Fruit fly (Drosophila melanogaster) whole organism, embryonic: Measurements from ENCODE around the gene Gr61a.

Source experiments
- Antp ChIP-seq: fragments of 200-800 bp; sonication (Bioruptor generic); optimal IDR thresholded peaks from 3 replicates; lab custom pipeline; 2016; ENCODE audit warnings: missing biosample characterization, missing genetic modification characterization
- Atf6 ChIP-seq: fragments of 200-800 bp; sonication (Bioruptor generic); IDR thresholded peaks from 2 replicates; pipeline ENCODE4 v1.3.6; 2022; ENCODE audit warnings: missing biosample characterization, missing genetic modification characterization
- CG14860 ChIP-seq: fragments of 200-800 bp; sonication (Bioruptor generic); IDR thresholded peaks from 3 replicates; pipeline ENCODE4 v1.3.6; 2022; ENCODE audit warnings: missing biosample characterization, missing genetic modification characterization; ENCODE audit not compliant: partially characterized antibody
- CG14965 ChIP-seq: fragments of 200-800 bp; sonication (Bioruptor generic); optimal IDR thresholded peaks from 2 replicates; lab custom pipeline; 2016; ENCODE audit warnings: missing biosample characterization, missing genetic modification characterization, borderline replicate concordance
- CG16779 ChIP-seq: fragments of 200-800 bp; sonication (Bioruptor generic); IDR thresholded peaks from 2 replicates; pipeline ENCODE4 v1.3.6; 2022; ENCODE audit warnings: missing biosample characterization, missing genetic modification characterization
- CG2202 ChIP-seq: fragments of 200-800 bp; sonication (Bioruptor generic); optimal IDR thresholded peaks from 2 replicates; lab custom pipeline; 2018; ENCODE audit warnings: missing biosample characterization, mild to moderate bottlenecking, missing genetic modification characterization
- CG2889 ChIP-seq: fragments of 200-800 bp; sonication (Bioruptor generic); IDR thresholded peaks from 3 replicates; pipeline ENCODE4 v1.3.6; 2022; ENCODE audit warnings: missing biosample characterization, missing genetic modification characterization
- CG34224 ChIP-seq: fragments of 200-800 bp; sonication (Bioruptor generic); IDR thresholded peaks from 3 replicates; pipeline ENCODE4 v1.3.6; 2022; ENCODE audit warnings: missing biosample characterization, missing genetic modification characterization; ENCODE audit not compliant: partially characterized antibody
- CG4404 ChIP-seq: fragments of 200-800 bp; sonication (Bioruptor generic); IDR thresholded peaks from 2 replicates; pipeline ENCODE4 v1.3.6; 2022; ENCODE audit warnings: missing biosample characterization, missing genetic modification characterization
- CG4424 ChIP-seq: fragments of 200-800 bp; sonication (Bioruptor generic); optimal IDR thresholded peaks from 3 replicates; lab custom pipeline; 2016; ENCODE audit warnings: missing biosample characterization, missing genetic modification characterization
- CG7271 ChIP-seq: fragments of 200-800 bp; sonication (Bioruptor generic); optimal IDR thresholded peaks from 2 replicates; lab custom pipeline; 2018; ENCODE audit warnings: missing biosample characterization, mild to moderate bottlenecking, missing genetic modification characterization, moderate library complexity
- CG7928 ChIP-seq: fragments of 200-800 bp; sonication (Bioruptor generic); optimal IDR thresholded peaks from 2 replicates; lab custom pipeline; 2017; ENCODE audit warnings: missing biosample characterization, mild to moderate bottlenecking, missing genetic modification characterization
- CoRest ChIP-seq: fragments of 200-800 bp; sonication (Bioruptor generic); optimal IDR thresholded peaks from 3 replicates; lab custom pipeline; 2018; ENCODE audit warnings: missing biosample characterization, mild to moderate bottlenecking, missing genetic modification characterization, moderate library complexity
- Drgx ChIP-seq: fragments of 200-800 bp; sonication (Bioruptor generic); IDR thresholded peaks from 2 replicates; pipeline ENCODE4 v1.3.6; 2022; ENCODE audit warnings: missing biosample characterization, missing genetic modification characterization
- Eip74EF ChIP-seq, 2 experiments: fragments of 200-800 bp in 1 of 2; fragments of >200 bp in 1 of 2; sonication (Bioruptor generic) in 1 of 2; optimal IDR thresholded peaks; 2 replicates each; lab custom pipeline; 2017 to 2019; ENCODE audit warnings: missing biosample characterization in 2 of 2, missing genetic modification characterization in 2 of 2, mild to moderate bottlenecking in 1 of 2, moderate library complexity in 1 of 2
- Ets65A ChIP-seq: fragments of 200-800 bp; sonication (Bioruptor generic); peaks from one replicate; lab custom pipeline; 2016; ENCODE audit warnings: missing biosample characterization, missing genetic modification characterization
- Gsc ChIP-seq: fragments of 200-800 bp; sonication (Bioruptor generic); IDR thresholded peaks from 2 replicates; pipeline ENCODE4 v1.3.6; 2022; ENCODE audit warnings: missing biosample characterization, missing genetic modification characterization
- HLHmδ ChIP-seq: fragments of 200-800 bp; sonication (Bioruptor generic); optimal IDR thresholded peaks from 2 replicates; lab custom pipeline; 2018; ENCODE audit warnings: missing biosample characterization, mild to moderate bottlenecking, missing genetic modification characterization, moderate library complexity
- Hand ChIP-seq: fragments of 200-800 bp; sonication (Bioruptor generic); optimal IDR thresholded peaks from 2 replicates; lab custom pipeline; 2017; ENCODE audit warnings: mild to moderate bottlenecking, missing biosample characterization, missing genetic modification reagents, missing genetic modification characterization
- Hsf ChIP-seq: fragments of 200-800 bp; sonication (Bioruptor generic); optimal IDR thresholded peaks from 3 replicates; lab custom pipeline; 2016; ENCODE audit warnings: missing biosample characterization, missing genetic modification characterization
- Lpt ChIP-seq: fragments of >200 bp; optimal IDR thresholded peaks from 2 replicates; lab custom pipeline; 2018; ENCODE audit warnings: missing biosample characterization, missing genetic modification characterization
- Neu2 ChIP-seq: fragments of 200-800 bp; sonication (Bioruptor generic); optimal IDR thresholded peaks from 3 replicates; lab custom pipeline; 2016; ENCODE audit warnings: missing biosample characterization, missing genetic modification characterization, borderline replicate concordance
- al ChIP-seq: fragments of 200-800 bp; sonication (Bioruptor generic); IDR thresholded peaks from 2 replicates; pipeline ENCODE4 v1.3.6; 2022; ENCODE audit warnings: missing biosample characterization, missing genetic modification characterization
- amos ChIP-seq: fragments of 200-800 bp; sonication (Bioruptor generic); IDR thresholded peaks from 2 replicates; pipeline ENCODE4 v1.3.6; 2022; ENCODE audit warnings: missing biosample characterization, missing genetic modification characterization; ENCODE audit not compliant: partially characterized antibody
- ato ChIP-seq: fragments of 200-800 bp; sonication (Bioruptor generic); IDR thresholded peaks from 2 replicates; pipeline ENCODE4 v1.3.6; 2022; ENCODE audit warnings: missing biosample characterization, missing genetic modification characterization; ENCODE audit not compliant: partially characterized antibody
- bab2 ChIP-seq: fragments of 200-800 bp; sonication (Bioruptor generic); optimal IDR thresholded peaks from 2 replicates; lab custom pipeline; 2016; ENCODE audit warnings: missing biosample characterization, missing genetic modification characterization
- cas ChIP-seq: fragments of 200-800 bp; sonication (Bioruptor generic); IDR thresholded peaks from 2 replicates; pipeline ENCODE4 v1.3.6; 2022; ENCODE audit warnings: missing biosample characterization, missing genetic modification characterization
- caup ChIP-seq: fragments of 200-800 bp; sonication (Bioruptor generic); optimal IDR thresholded peaks from 3 replicates; lab custom pipeline; 2017; ENCODE audit warnings: missing biosample characterization, mild to moderate bottlenecking, missing genetic modification characterization, moderate library complexity; ENCODE audit not compliant: severe bottlenecking
- chn ChIP-seq: fragments of 200-800 bp; sonication (Bioruptor generic); optimal IDR thresholded peaks from 2 replicates; lab custom pipeline; 2016; ENCODE audit warnings: missing biosample characterization, missing genetic modification characterization
- dmrt99B ChIP-seq: fragments of 200-800 bp; sonication (Bioruptor generic); optimal IDR thresholded peaks from 2 replicates; lab custom pipeline; 2018; ENCODE audit warnings: missing biosample characterization, mild to moderate bottlenecking, missing genetic modification characterization, moderate library complexity
- eve ChIP-seq, 2 experiments: fragments of >200 bp; optimal IDR thresholded peaks; 2 replicates each; lab custom pipeline; 2017; ENCODE audit warnings: missing biosample characterization in 2 of 2, missing genetic modification characterization in 2 of 2
- fd96Cb ChIP-seq: fragments of 200-800 bp; sonication (Bioruptor generic); optimal IDR thresholded peaks from 2 replicates; lab custom pipeline; 2018; ENCODE audit warnings: missing biosample characterization, mild to moderate bottlenecking, missing genetic modification characterization, moderate library complexity
- ftz-f1 ChIP-seq: fragments of 200-800 bp; sonication (Bioruptor generic); optimal IDR thresholded peaks from 2 replicates; lab custom pipeline; 2016; ENCODE audit warnings: missing biosample characterization, missing genetic modification characterization
- fu2 ChIP-seq: fragments of 200-800 bp; sonication (Bioruptor generic); optimal IDR thresholded peaks from 2 replicates; lab custom pipeline; 2016; ENCODE audit warnings: missing biosample characterization, missing genetic modification characterization
- gem ChIP-seq: fragments of 200-800 bp; sonication (Bioruptor generic); optimal IDR thresholded peaks from 2 replicates; lab custom pipeline; 2019; ENCODE audit warnings: missing biosample characterization, mild to moderate bottlenecking, missing genetic modification characterization, moderate library complexity
- hth ChIP-seq: fragments of >200 bp; optimal IDR thresholded peaks from 2 replicates; lab custom pipeline; 2017; ENCODE audit warnings: inconsistent platforms
- inv ChIP-seq: fragments of 200-800 bp; sonication (Bioruptor generic); IDR thresholded peaks from 2 replicates; pipeline ENCODE4 v1.3.6; 2022; ENCODE audit warnings: missing biosample characterization, missing genetic modification characterization; ENCODE audit not compliant: partially characterized antibody
- knrl ChIP-seq: fragments of 200-800 bp; sonication (Bioruptor generic); IDR thresholded peaks from 3 replicates; pipeline ENCODE4 v1.3.6; 2022; ENCODE audit warnings: missing biosample characterization, missing genetic modification characterization; ENCODE audit not compliant: partially characterized antibody
- org-1 ChIP-seq: fragments of 200-800 bp; sonication (Bioruptor generic); optimal IDR thresholded peaks from 2 replicates; lab custom pipeline; 2017; ENCODE audit warnings: missing biosample characterization, missing genetic modification characterization
- pan ChIP-seq, 4 experiments: fragments of >200 bp in 3 of 4; fragments of 200-800 bp in 1 of 4; sonication (Bioruptor generic) in 1 of 4; optimal IDR thresholded peaks in 3 of 4; IDR thresholded peaks in 1 of 4; 2 replicates each; pipeline versions ENCODE4 v1.3.6 to Lab custom; 2017 to 2022; ENCODE audit warnings: missing biosample characterization in 2 of 4, missing genetic modification characterization in 2 of 4, mixed read lengths in 1 of 4
- pho ChIP-seq: fragments of 200-800 bp; sonication (Bioruptor generic); optimal IDR thresholded peaks from 2 replicates; lab custom pipeline; 2016; ENCODE audit warnings: missing biosample characterization, missing genetic modification characterization
- sc ChIP-seq, 3 experiments: fragments of >200 bp in 2 of 3; fragments of 200-800 bp in 1 of 3; sonication (Bioruptor generic) in 1 of 3; optimal IDR thresholded peaks; 2 replicates in 2 of 3; 3 replicates in 1 of 3; lab custom pipeline; 2017; ENCODE audit warnings: mild to moderate bottlenecking in 1 of 3, missing biosample characterization in 1 of 3, missing genetic modification characterization in 1 of 3, missing genetic modification reagents in 1 of 3
- slp2 ChIP-seq: fragments of 200-800 bp; sonication (Bioruptor generic); optimal IDR thresholded peaks from 2 replicates; lab custom pipeline; 2016; ENCODE audit warnings: missing biosample characterization, missing genetic modification characterization
- sr ChIP-seq: fragments of 200-800 bp; sonication (Bioruptor generic); IDR thresholded peaks from 3 replicates; pipeline ENCODE4 v1.3.6; 2022; ENCODE audit warnings: missing biosample characterization, missing genetic modification characterization
- twi ChIP-seq: fragments of 200-800 bp; optimal IDR thresholded peaks from 2 replicates; lab custom pipeline; 2019; ENCODE audit warnings: missing biosample characterization, mild to moderate bottlenecking, missing genetic modification characterization, moderate library complexity
- wek ChIP-seq: fragments of 200-800 bp; sonication (Bioruptor generic); optimal IDR thresholded peaks from 3 replicates; lab custom pipeline; 2018; ENCODE audit warnings: missing biosample characterization, mild to moderate bottlenecking, missing genetic modification characterization, moderate library complexity

Gr61a gene

dm6 chr3L:832897-833857 is 8.1 kb upstream of the Gr61a start, which contains the start of gene Sf3b3 (continued):
- TF ChIP-seq CoRest (tag; lab: Kevin White, UChicago) (no peak), hth (no peak), Atf6 (GFP tag; lab: Robert Waterston, UW) (no peak; the same call in 1 of the 2 replicates), wek (GFP tag; lab: Kevin White, UChicago) (no peak), Lpt (GFP tag; lab: Kevin White, UChicago) (no peak), fd96Cb (tag; lab: Kevin White, UChicago) (no peak), CG16779 (no peak), fu2 (GFP tag; lab: Kevin White, UChicago) (no peak), Gsc (no peak), CG14965 (no peak), CG7928 (GFP tag; lab: Kevin White, UChicago) (no peak), knrl (GFP tag; lab: Robert Waterston, UW) (peak; percentile 55), twi (tag; lab: Kevin White, UChicago) (no peak), inv (GFP tag; lab: Robert Waterston, UW) (peak; percentile 60; the same call in 1 of the 2 replicates), CG14860 (GFP tag; lab: Robert Waterston, UW) (peak; percentile 40; the same call in 1 of the 3 replicates), bab2 (GFP tag; lab: Kevin White, UChicago) (peak; percentile 14), CG7271 (tag; lab: Kevin White, UChicago) (no peak), CG2202 (tag; lab: Kevin White, UChicago) (no peak), eve (GFP tag; optimal IDR thresholded peaks at IDR 0.05; lab: Kevin White, UChicago) (no peak), Ets65A (GFP tag; lab: Kevin White, UChicago) (peak; percentile 64), CG2889 (no peak), Eip74EF (GFP tag; optimal IDR thresholded peaks at IDR 0.05; lab: Kevin White, UChicago) (no peak), ftz-f1 (GFP tag; lab: Kevin White, UChicago) (no peak), Antp (GFP tag; lab: Kevin White, UChicago) (no peak), sc (optimal IDR thresholded peaks at IDR 0.05; lab: Kevin White, UChicago) (no peak), sc (GFP tag; optimal IDR thresholded peaks at IDR 0.05; lab: Kevin White, UChicago) (no peak), Hsf (GFP tag; lab: Kevin White, UChicago) (no peak), slp2 (GFP tag; lab: Kevin White, UChicago) (no peak), pho (GFP tag; lab: Kevin White, UChicago) (no peak), caup (GFP tag; lab: Kevin White, UChicago) (no peak), Hand (GFP tag; lab: Kevin White, UChicago) (no peak), HLHmδ (GFP tag; lab: Kevin White, UChicago) (no peak), CG34224 (GFP tag; lab: Robert Waterston, UW) (peak; percentile 38), Neu2 (no peak), al (no peak; the same call in 1 of the 2 replicates), ato (GFP tag; lab: Robert Waterston, UW) (peak; percentile 64), amos (GFP tag; lab: Robert Waterston, UW) (peak; percentile 76), Drgx (GFP tag; lab: Robert Waterston, UW) (peak; percentile 12; the same call in 1 of the 2 replicates), CG4424 (GFP tag; lab: Kevin White, UChicago) (peak; percentile 23), chn (GFP tag; lab: Kevin White, UChicago) (no peak), pan (optimal IDR thresholded peaks at IDR 0.05; lab: Kevin White, UChicago) (no peak), pan (GFP tag; optimal IDR thresholded peaks at IDR 0.05 in 1 of 2, IDR thresholded peaks at IDR 0.05 in 1 of 2) (peak in 1 of 2 experiments; percentile 6), CG4404 (GFP tag; lab: Robert Waterston, UW) (0 out of 2 replicates have a peak, but pooled peaks have one; percentile 16), org-1 (GFP tag; lab: Kevin White, UChicago) (no peak), sr (GFP tag; lab: Robert Waterston, UW) (no peak), cas (no peak), dmrt99B (tag; lab: Kevin White, UChicago) (no peak), gem (no peak)
